Worm (Caenorhabditis elegans): ENCODE data around the gene F32E10.8.

DNA sequence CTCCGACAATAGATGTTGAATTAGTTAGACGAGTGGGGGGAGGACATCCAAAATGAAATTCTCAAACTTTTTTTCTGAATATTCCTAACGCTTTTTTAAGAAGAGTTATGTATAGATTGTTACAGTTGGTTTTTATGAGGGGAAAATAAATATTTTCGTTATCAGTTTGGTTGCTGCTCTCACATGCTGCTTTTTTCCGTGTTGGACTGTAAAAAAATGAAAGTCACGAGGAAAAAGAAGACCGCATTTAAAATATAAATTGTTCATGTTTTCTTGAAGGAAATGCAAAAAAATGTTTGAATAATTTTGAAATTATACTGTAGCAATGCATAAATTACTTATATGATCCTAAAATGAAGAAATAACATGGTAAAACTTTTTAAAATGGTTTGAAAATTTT lies 46.6 kb upstream of the F32E10.8 start:
- TF ChIP-seq ceh-82 (tag; optimal IDR thresholded peaks at IDR 0.05) (no peak), ama-1 (optimal IDR thresholded peaks at IDR 0.05) (no peak), T26A8.4 (GFP tag; IDR thresholded peaks at IDR 0.05) (no peak), pha-4 (GFP tag; IDR thresholded peaks at IDR 0.05) (no peak), pha-4 (tag; optimal IDR thresholded peaks at IDR 0.05) (no peak), skn-1 (tag; optimal IDR thresholded peaks at IDR 0.05) (no peak), zag-1 (tag; optimal IDR thresholded peaks at IDR 0.05) (no peak), egl-27 (tag; optimal IDR thresholded peaks at IDR 0.05) (no peak), ztf-7 (tag; optimal IDR thresholded peaks at IDR 0.05) (no peak), aly-2 (tag; optimal IDR thresholded peaks at IDR 0.05) (no peak)
